Fruit fly (Drosophila melanogaster) whole organism, wandering third instar larva: Measurements from ENCODE around the gene CG17380.

Source experiments
- Dif ChIP-seq: fragments of 200-275, 200-300 bp; sonication (Bioruptor generic); optimal IDR thresholded peaks from 2 replicates; lab custom pipeline; 2018; ENCODE audit warnings: missing biosample characterization, missing genetic modification characterization; ENCODE audit not compliant: partially characterized antibody
- HLH106 ChIP-seq: fragments of 200-800 bp; optimal IDR thresholded peaks from 3 replicates; lab custom pipeline; 2019; ENCODE audit warnings: missing biosample characterization, mild to moderate bottlenecking, missing genetic modification characterization, moderate library complexity
- Hnf4 ChIP-seq: fragments of 200-800 bp; sonication (Bioruptor generic); optimal IDR thresholded peaks from 2 replicates; lab custom pipeline; 2016; ENCODE audit warnings: missing biosample characterization, mild to moderate bottlenecking, missing genetic modification characterization
- Hr78 ChIP-seq: fragments of >200 bp; optimal IDR thresholded peaks from 2 replicates; lab custom pipeline; 2017; ENCODE audit warnings: missing biosample characterization, missing genetic modification characterization
- Jra ChIP-seq: sonication (Bioruptor generic); optimal IDR thresholded peaks from 2 replicates; lab custom pipeline; 2016; ENCODE audit warnings: missing biosample characterization, missing genetic modification characterization
- Myc ChIP-seq: fragments of >200 bp; optimal IDR thresholded peaks from 2 replicates; lab custom pipeline; 2017
- h ChIP-seq: fragments of 200-800 bp; sonication (Bioruptor generic); optimal IDR thresholded peaks from 3 replicates; lab custom pipeline; 2016; ENCODE audit warnings: missing biosample characterization, mild to moderate bottlenecking, missing genetic modification characterization
- psq ChIP-seq: fragments of 200-800 bp; sonication (Bioruptor generic); optimal IDR thresholded peaks from 3 replicates; lab custom pipeline; 2017; ENCODE audit warnings: missing biosample characterization, mild to moderate bottlenecking, missing genetic modification characterization, moderate library complexity
- sv ChIP-seq: fragments of 200-800 bp; sonication (Bioruptor generic); optimal IDR thresholded peaks from 3 replicates; lab custom pipeline; 2016; ENCODE audit warnings: missing biosample characterization, missing genetic modification characterization

- TF ChIP-seq sv (GFP tag; lab: Kevin White, UChicago) (no peak), Jra (GFP tag; lab: Kevin White, UChicago) (no peak), Dif (GFP tag; lab: Kevin White, UChicago) (no peak), Hnf4 (GFP tag; lab: Kevin White, UChicago) (no peak), Hr78 (GFP tag; lab: Kevin White, UChicago) (no peak), HLH106 (tag; lab: Kevin White, UChicago) (no peak), psq (GFP tag; lab: Kevin White, UChicago) (no peak), Myc (lab: Kevin White, UChicago) (no peak), h (GFP tag; lab: Kevin White, UChicago) (no peak)
These were observed 10.0 kb downstream of the CG17380 start for dm6 chr3R:23393507-23393906.
